Fruit fly (Drosophila melanogaster) whole organism, embryonic: ENCODE data around the gene CG17778.

Experiments used
- Bdp1 ChIP-seq: fragments of 200-800 bp; sonication (Bioruptor generic); optimal IDR thresholded peaks from 3 replicates; lab custom pipeline; 2016; ENCODE audit warnings: missing biosample characterization, missing genetic modification characterization
- Bgb ChIP-seq: fragments of 200-800 bp; sonication (Bioruptor generic); IDR thresholded peaks from 2 replicates; pipeline ENCODE4 v1.3.6; 2022; ENCODE audit warnings: missing biosample characterization, missing genetic modification characterization; ENCODE audit not compliant: partially characterized antibody
- C15 ChIP-seq: fragments of 200-800 bp; sonication (Bioruptor generic); IDR thresholded peaks from 3 replicates; pipeline ENCODE4 v1.3.6; 2022; ENCODE audit warnings: missing biosample characterization, missing genetic modification characterization
- CG10431 ChIP-seq: fragments of 200-800 bp; sonication (Bioruptor generic); optimal IDR thresholded peaks from 3 replicates; lab custom pipeline; 2018; ENCODE audit warnings: missing biosample characterization, mild to moderate bottlenecking, missing genetic modification characterization
- CG11398 ChIP-seq: fragments of 200-800 bp; sonication (Bioruptor generic); optimal IDR thresholded peaks from 2 replicates; lab custom pipeline; 2016; ENCODE audit warnings: missing biosample characterization, missing genetic modification characterization
- CG11560 ChIP-seq: fragments of 200-800 bp; sonication (Bioruptor generic); IDR thresholded peaks from 3 replicates; pipeline ENCODE4 v1.3.6; 2022; ENCODE audit warnings: missing biosample characterization, missing genetic modification characterization
- CG13123 ChIP-seq: fragments of 200-800 bp; sonication (Bioruptor generic); optimal IDR thresholded peaks from 2 replicates; lab custom pipeline; 2016; ENCODE audit warnings: missing biosample characterization, missing genetic modification characterization
- CG13624 ChIP-seq: fragments of 200-800 bp; sonication (Bioruptor generic); optimal IDR thresholded peaks from 2 replicates; lab custom pipeline; 2016; ENCODE audit warnings: missing biosample characterization, missing genetic modification characterization
- CG14014 ChIP-seq: fragments of 200-800 bp; sonication (Bioruptor generic); IDR thresholded peaks from 2 replicates; pipeline ENCODE4 v1.3.6; 2022; ENCODE audit warnings: missing biosample characterization, missing genetic modification characterization
- CG1603 ChIP-seq: fragments of 200-800 bp; sonication (Bioruptor generic); optimal IDR thresholded peaks from 2 replicates; lab custom pipeline; 2019; ENCODE audit warnings: missing biosample characterization, mild to moderate bottlenecking, missing genetic modification characterization, moderate library complexity
- CG17385 ChIP-seq: fragments of 200-800 bp; sonication (Bioruptor generic); optimal IDR thresholded peaks from 3 replicates; lab custom pipeline; 2018; ENCODE audit warnings: missing biosample characterization, mild to moderate bottlenecking, missing genetic modification characterization
- CG17802 ChIP-seq: fragments of 200-800 bp; sonication (Bioruptor generic); optimal IDR thresholded peaks from 2 replicates; lab custom pipeline; 2018; ENCODE audit warnings: missing biosample characterization, mild to moderate bottlenecking, missing genetic modification characterization, moderate library complexity
- CG18011 ChIP-seq: fragments of 200-800 bp; sonication (Bioruptor generic); optimal IDR thresholded peaks from 2 replicates; lab custom pipeline; 2017; ENCODE audit warnings: missing biosample characterization, missing genetic modification characterization, mild to moderate bottlenecking, moderate library complexity, missing genotype
- CG18476 ChIP-seq: fragments of 200-800 bp; sonication (Bioruptor generic); optimal IDR thresholded peaks from 2 replicates; lab custom pipeline; 2016; ENCODE audit warnings: missing biosample characterization, mild to moderate bottlenecking, missing genetic modification characterization
- CG2199 ChIP-seq: fragments of 200-800 bp; sonication (Bioruptor generic); IDR thresholded peaks from 3 replicates; pipeline ENCODE4 v1.3.6; 2022; ENCODE audit warnings: missing biosample characterization, missing genetic modification characterization
- CG2712 ChIP-seq: fragments of 200-800 bp; optimal IDR thresholded peaks from 3 replicates; lab custom pipeline; 2019; ENCODE audit warnings: missing biosample characterization, mild to moderate bottlenecking, missing genetic modification characterization, moderate library complexity
- CG3163 ChIP-seq: fragments of 200-800 bp; sonication (Bioruptor generic); optimal IDR thresholded peaks from 3 replicates; lab custom pipeline; 2016; ENCODE audit warnings: missing biosample characterization, missing genetic modification characterization
- CG33213 ChIP-seq: fragments of 200-800 bp; sonication (Bioruptor generic); optimal IDR thresholded peaks from 3 replicates; lab custom pipeline; 2016; ENCODE audit warnings: missing biosample characterization, missing genetic modification characterization
- CG4282 ChIP-seq: fragments of 200-800 bp; sonication (Bioruptor generic); optimal IDR thresholded peaks from 2 replicates; lab custom pipeline; 2016; ENCODE audit warnings: missing biosample characterization, missing genetic modification characterization
- CG8924 ChIP-seq: fragments of 200-800 bp; optimal IDR thresholded peaks from 3 replicates; lab custom pipeline; 2019; ENCODE audit warnings: missing biosample characterization, mild to moderate bottlenecking, missing genetic modification characterization, moderate library complexity
- Chrac-16 ChIP-seq: fragments of 200-800 bp; sonication (Bioruptor generic); optimal IDR thresholded peaks from 3 replicates; lab custom pipeline; 2016; ENCODE audit warnings: missing biosample characterization, missing genetic modification characterization
- CkIIα-i1 ChIP-seq: fragments of 200-800 bp; sonication (Bioruptor generic); IDR thresholded peaks from 2 replicates; pipeline ENCODE4 v1.3.6; 2022; ENCODE audit warnings: missing biosample characterization, missing genetic modification characterization
- ERR ChIP-seq: fragments of 200-800 bp; sonication (Bioruptor generic); optimal IDR thresholded peaks from 2 replicates; lab custom pipeline; 2016; ENCODE audit warnings: missing biosample characterization, missing genetic modification characterization
- Max ChIP-seq: fragments of 200-800 bp; sonication (Bioruptor generic); optimal IDR thresholded peaks from 2 replicates; lab custom pipeline; 2016; ENCODE audit warnings: missing biosample characterization, mild to moderate bottlenecking, missing genetic modification characterization
- Med ChIP-seq: fragments of 200-800 bp; sonication (Bioruptor generic); peaks from one replicate; lab custom pipeline; 2016; ENCODE audit warnings: missing biosample characterization, missing genetic modification characterization, mild to moderate bottlenecking, inconsistent platforms, moderate library complexity
- Meics ChIP-seq: fragments of 200-800 bp; sonication (Bioruptor generic); optimal IDR thresholded peaks from 2 replicates; lab custom pipeline; 2017; ENCODE audit warnings: missing biosample characterization, mild to moderate bottlenecking, missing genetic modification characterization
- Oli ChIP-seq: fragments of 200-800 bp; sonication (Bioruptor generic); optimal IDR thresholded peaks from 2 replicates; lab custom pipeline; 2018; ENCODE audit warnings: missing biosample characterization, mild to moderate bottlenecking, missing genetic modification characterization, moderate library complexity
- Sin3A ChIP-seq: fragments of >200 bp; optimal IDR thresholded peaks from 2 replicates; lab custom pipeline; 2018
- Ssrp ChIP-seq: fragments of 200-800 bp; sonication (Bioruptor generic); optimal IDR thresholded peaks from 2 replicates; lab custom pipeline; 2018; ENCODE audit warnings: missing biosample characterization, mild to moderate bottlenecking, missing genetic modification characterization, moderate library complexity
- Taf1 ChIP-seq: fragments of 200-800 bp; sonication (Bioruptor generic); IDR thresholded peaks from 2 replicates; pipeline ENCODE4 v1.3.6; 2022; ENCODE audit warnings: missing biosample characterization, missing genetic modification characterization
- Xrp1 ChIP-seq: fragments of 200-800 bp; sonication (Bioruptor generic); IDR thresholded peaks from 2 replicates; pipeline ENCODE4 v1.3.6; 2022; ENCODE audit warnings: missing biosample characterization, missing genetic modification characterization
- ab ChIP-seq: fragments of 200-800 bp; sonication (Bioruptor generic); optimal IDR thresholded peaks from 2 replicates; lab custom pipeline; 2016; ENCODE audit warnings: missing biosample characterization, missing genetic modification characterization
- az2 ChIP-seq: fragments of 200-800 bp; sonication (Bioruptor generic); optimal IDR thresholded peaks from 3 replicates; lab custom pipeline; 2016; ENCODE audit warnings: missing biosample characterization, missing genetic modification characterization
- bsh ChIP-seq, 2 experiments: fragments of 200-800 bp; sonication (Bioruptor generic); optimal IDR thresholded peaks; 2 replicates each; lab custom pipeline; 2017 to 2018; ENCODE audit warnings: mild to moderate bottlenecking in 2 of 2, missing biosample characterization in 2 of 2, missing genetic modification characterization in 2 of 2, moderate library complexity in 1 of 2
- ci ChIP-seq: fragments of 200-800 bp; sonication (Bioruptor generic); IDR thresholded peaks from 3 replicates; pipeline ENCODE4 v1.3.6; 2022; ENCODE audit warnings: missing biosample characterization, missing genetic modification characterization
- crp ChIP-seq, 2 experiments: fragments of 200-800 bp; sonication (Bioruptor generic); optimal IDR thresholded peaks; 2 replicates in 1 of 2; 3 replicates in 1 of 2; lab custom pipeline; 2017; ENCODE audit warnings: missing biosample characterization in 2 of 2, missing genetic modification characterization in 2 of 2, mild to moderate bottlenecking in 1 of 2, moderate library complexity in 1 of 2
- dm ChIP-seq: fragments of 200-800 bp; sonication (Bioruptor generic); optimal IDR thresholded peaks from 3 replicates; lab custom pipeline; 2016; ENCODE audit warnings: missing biosample characterization, missing genetic modification characterization
- hth ChIP-seq: fragments of >200 bp; optimal IDR thresholded peaks from 2 replicates; lab custom pipeline; 2017; ENCODE audit warnings: inconsistent platforms
- jumu ChIP-seq: fragments of 200-800 bp; sonication (Bioruptor generic); optimal IDR thresholded peaks from 3 replicates; lab custom pipeline; 2016; ENCODE audit warnings: missing biosample characterization, missing genetic modification characterization
- luna ChIP-seq: fragments of 200-800 bp; sonication (Bioruptor generic); optimal IDR thresholded peaks from 2 replicates; lab custom pipeline; 2016; ENCODE audit warnings: missing biosample characterization, missing genetic modification characterization
- scrt ChIP-seq: fragments of 200-800 bp; sonication (Bioruptor generic); optimal IDR thresholded peaks from 2 replicates; lab custom pipeline; 2018; ENCODE audit warnings: missing biosample characterization, mild to moderate bottlenecking, missing genetic modification characterization, moderate library complexity
- slp2 ChIP-seq: fragments of 200-800 bp; sonication (Bioruptor generic); optimal IDR thresholded peaks from 2 replicates; lab custom pipeline; 2016; ENCODE audit warnings: missing biosample characterization, missing genetic modification characterization
- ttk ChIP-seq: fragments of 200-800 bp; sonication (Bioruptor generic); IDR thresholded peaks from 2 replicates; pipeline ENCODE4 v2.1.2; 2022; ENCODE audit warnings: missing biosample characterization, missing genetic modification characterization
- zf30C ChIP-seq: fragments of 200-800 bp; sonication (Bioruptor generic); optimal IDR thresholded peaks from 3 replicates; lab custom pipeline; 2018; ENCODE audit warnings: missing biosample characterization, mild to moderate bottlenecking, missing genetic modification characterization

Gene CG17778

dm6 chrX:463934-464333 lies 30.5 kb upstream of the CG17778 start (continued):
- TF ChIP-seq Taf1 (GFP tag; lab: Robert Waterston, UW) (no peak), CG17802 (tag; lab: Kevin White, UChicago) (no peak), dm (GFP tag; lab: Kevin White, UChicago) (no peak), ERR (GFP tag; lab: Kevin White, UChicago) (no peak), CG11398 (GFP tag; lab: Kevin White, UChicago) (no peak), ttk (GFP tag; lab: Robert Waterston, UW) (no peak), CG33213 (GFP tag; lab: Kevin White, UChicago) (no peak), az2 (GFP tag; lab: Kevin White, UChicago) (no peak), Bgb (GFP tag; lab: Robert Waterston, UW) (no peak), CG13624 (GFP tag; lab: Kevin White, UChicago) (no peak), Ssrp (tag; lab: Kevin White, UChicago) (no peak), CG2712 (tag; lab: Kevin White, UChicago) (no peak), zf30C (peak; percentile 92), ci (no peak), CG14014 (GFP tag; lab: Robert Waterston, UW) (no peak), C15 (GFP tag; lab: Robert Waterston, UW) (no peak), hth (lab: Kevin White, UChicago) (no peak), slp2 (GFP tag; lab: Kevin White, UChicago) (no peak), CG10431 (GFP tag; lab: Kevin White, UChicago) (no peak)

DNA sequence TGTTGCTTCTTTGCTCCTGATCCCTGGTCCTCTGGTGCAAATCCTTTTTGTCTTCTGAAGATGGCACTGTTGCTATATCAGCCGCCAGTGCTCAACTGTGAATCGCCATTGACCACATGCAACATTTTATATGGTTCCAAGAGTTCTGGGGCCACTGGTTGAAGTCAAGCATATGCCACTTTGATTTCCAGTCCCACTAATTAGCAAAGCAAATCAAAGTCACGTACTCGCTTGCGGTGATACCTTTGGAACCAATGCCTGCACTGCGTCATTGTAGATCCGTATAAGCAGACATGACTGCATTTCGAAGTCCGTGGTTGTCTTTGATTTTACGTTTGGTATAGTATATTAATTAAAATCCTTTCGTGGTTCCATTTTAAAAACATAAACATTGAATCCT lies 25.2 kb upstream of the CG17778 start, which contains the start of gene Cyp4g1:
TSS of gene Cyp4g1 (minus strand) at position 101 of the 400 bp plus-strand sequence.
- TF ChIP-seq CG1603 (tag; lab: Kevin White, UChicago) (no peak), Med (GFP tag; lab: Kevin White, UChicago) (peak; percentile 25)

DNA sequence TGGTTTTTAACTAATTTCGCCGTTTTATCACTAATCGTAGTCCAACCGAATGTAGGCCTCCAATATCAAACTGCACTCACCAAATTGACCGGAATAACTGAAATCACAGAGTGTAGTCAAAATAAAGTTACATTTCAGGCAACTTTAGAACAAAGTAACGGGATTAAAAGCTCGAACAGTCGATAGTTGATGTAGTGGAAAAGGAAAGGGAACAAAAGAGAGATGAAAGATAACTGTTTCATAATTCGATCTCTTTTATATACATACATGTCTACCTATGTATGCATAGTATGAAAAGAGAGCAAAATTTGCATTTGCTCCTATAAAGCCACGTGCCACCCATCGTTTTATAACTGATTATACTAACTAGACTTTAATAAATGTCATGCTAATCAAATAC lies 23.8 kb upstream of the CG17778 start, which contains the start of gene CG32816:
TSS of gene CG32816 (minus strand) at position 101 of the 400 bp plus-strand sequence.
- TF ChIP-seq Xrp1 (GFP tag; lab: Robert Waterston, UW) (no peak), Med (GFP tag; lab: Kevin White, UChicago) (peak; percentile 24), hth (lab: Kevin White, UChicago) (no peak)

dm6 chrX:476230-477143 lies 17.9 kb upstream of the CG17778 start, which contains the start of the genes ebo and CG13373:
TSS of gene ebo (minus strand) at chrX:476579.
TSS of gene CG13373 (plus strand) at chrX:476984.
- TF ChIP-seq luna (GFP tag; lab: Kevin White, UChicago) = no peak
- peak; percentile 20 for TF ChIP-seq Oli (tag; lab: Kevin White, UChicago)
- TF ChIP-seq ab = no peak
- TF ChIP-seq bsh (GFP tag; optimal IDR thresholded peaks at IDR 0.05; lab: Kevin White, UChicago) = peak in 1 of 2 experiments; percentile 47
- TF ChIP-seq Max = no peak
- TF ChIP-seq CG18011 (GFP tag; lab: Kevin White, UChicago) = no peak
- peak; percentile 39 for TF ChIP-seq CG8924 (tag; lab: Kevin White, UChicago)
- 0 out of 3 replicates have a peak, but pooled peaks have one; percentile 7 for TF ChIP-seq ci
- TF ChIP-seq CG4282 = no peak
- no peak for TF ChIP-seq CG2199 (GFP tag; lab: Robert Waterston, UW)
- TF ChIP-seq CkIIα-i1 (GFP tag; lab: Robert Waterston, UW) = no peak
- TF ChIP-seq CG18476 (GFP tag; lab: Kevin White, UChicago) = no peak
- no peak for TF ChIP-seq Meics (GFP tag; lab: Kevin White, UChicago)
- TF ChIP-seq Chrac-16 (GFP tag; lab: Kevin White, UChicago) = no peak
- TF ChIP-seq CG13123 (GFP tag; lab: Kevin White, UChicago) = no peak
- TF ChIP-seq Bdp1 (GFP tag; lab: Kevin White, UChicago) = no peak
- TF ChIP-seq slp2 (GFP tag; lab: Kevin White, UChicago) = no peak
- TF ChIP-seq scrt (GFP tag; lab: Kevin White, UChicago) = no peak
- TF ChIP-seq CG11560 = no peak
- no peak for TF ChIP-seq jumu (GFP tag; lab: Kevin White, UChicago)
- no peak for TF ChIP-seq Sin3A
- TF ChIP-seq CG17385 (GFP tag; lab: Kevin White, UChicago) = no peak
- TF ChIP-seq CG3163 = no peak
- no peak for TF ChIP-seq crp (GFP tag; optimal IDR thresholded peaks at IDR 0.05; lab: Kevin White, UChicago)
